Fruit fly (Drosophila melanogaster) whole organism, embryonic: Measurements from ENCODE around the gene mei-P26.
A peak's percentile ranks its signal among the peaks of the same experiment; 100 is the strongest.

Experiments
- Asciz ChIP-seq: fragments of 200-800 bp; sonication (Bioruptor generic); optimal IDR thresholded peaks from 2 replicates; lab custom pipeline; 2017; ENCODE audit warnings: missing biosample characterization, mild to moderate bottlenecking, missing genetic modification characterization, missing genetic modification reagents
- B-H1 ChIP-seq: fragments of 200-800 bp; sonication (Bioruptor generic); IDR thresholded peaks from 3 replicates; pipeline ENCODE4 v1.3.6; 2022; ENCODE audit warnings: missing biosample characterization, missing genetic modification characterization
- CG11085 ChIP-seq: fragments of 200-800 bp; sonication (Bioruptor generic); IDR thresholded peaks from 2 replicates; pipeline ENCODE4 v1.3.6; 2022; ENCODE audit warnings: missing biosample characterization, missing genetic modification characterization
- CG12236 ChIP-seq: fragments of 200-800 bp; sonication (Bioruptor generic); optimal IDR thresholded peaks from 2 replicates; lab custom pipeline; 2016; ENCODE audit warnings: missing biosample characterization, missing genetic modification characterization
- CG13424 ChIP-seq: fragments of 200-800 bp; sonication (Bioruptor generic); optimal IDR thresholded peaks from 2 replicates; lab custom pipeline; 2019; ENCODE audit warnings: missing biosample characterization, mild to moderate bottlenecking, missing genetic modification characterization, moderate library complexity
- CG13894 ChIP-seq: fragments of 200-800 bp; sonication (Bioruptor generic); optimal IDR thresholded peaks from 3 replicates; lab custom pipeline; 2018; ENCODE audit warnings: missing biosample characterization, mild to moderate bottlenecking, missing genetic modification characterization, moderate library complexity
- CG14014 ChIP-seq: fragments of 200-800 bp; sonication (Bioruptor generic); IDR thresholded peaks from 2 replicates; pipeline ENCODE4 v1.3.6; 2022; ENCODE audit warnings: missing biosample characterization, missing genetic modification characterization
- CG15011 ChIP-seq: fragments of 200-800 bp; sonication (Bioruptor generic); optimal IDR thresholded peaks from 3 replicates; lab custom pipeline; 2018; ENCODE audit warnings: missing biosample characterization, mild to moderate bottlenecking, missing genetic modification characterization
- CG15073 ChIP-seq: fragments of 200-800 bp; sonication (Bioruptor generic); optimal IDR thresholded peaks from 2 replicates; lab custom pipeline; 2016; ENCODE audit warnings: missing biosample characterization, missing genetic modification characterization
- CG15479 ChIP-seq: fragments of 200-800 bp; sonication (Bioruptor generic); optimal IDR thresholded peaks from 3 replicates; lab custom pipeline; 2019; ENCODE audit warnings: missing biosample characterization, mild to moderate bottlenecking, missing genetic modification characterization, moderate library complexity
- CG16815 ChIP-seq: fragments of 200-800 bp; sonication (Bioruptor generic); optimal IDR thresholded peaks from 3 replicates; lab custom pipeline; 2017; ENCODE audit warnings: missing biosample characterization, mild to moderate bottlenecking, missing genetic modification characterization
- CG17912 ChIP-seq: fragments of 200-800 bp; sonication (Bioruptor generic); optimal IDR thresholded peaks from 2 replicates; lab custom pipeline; 2018; ENCODE audit warnings: missing biosample characterization, mild to moderate bottlenecking, missing genetic modification characterization
- CG18262 ChIP-seq: fragments of 200-800 bp; optimal IDR thresholded peaks from 3 replicates; lab custom pipeline; 2019; ENCODE audit warnings: missing biosample characterization, mild to moderate bottlenecking, missing genetic modification characterization, moderate library complexity
- CG18619 ChIP-seq: fragments of 200-800 bp; sonication (Bioruptor generic); optimal IDR thresholded peaks from 3 replicates; lab custom pipeline; 2017; ENCODE audit warnings: missing biosample characterization, mild to moderate bottlenecking, missing genetic modification characterization
- CG2116 ChIP-seq: fragments of 200-800 bp; sonication (Bioruptor generic); optimal IDR thresholded peaks from 3 replicates; lab custom pipeline; 2018; ENCODE audit warnings: missing biosample characterization, mild to moderate bottlenecking, missing genetic modification characterization
- CG2202 ChIP-seq: fragments of 200-800 bp; sonication (Bioruptor generic); optimal IDR thresholded peaks from 2 replicates; lab custom pipeline; 2018; ENCODE audit warnings: missing biosample characterization, mild to moderate bottlenecking, missing genetic modification characterization
- CG31224 ChIP-seq: fragments of 200-800 bp; sonication (Bioruptor generic); IDR thresholded peaks from 2 replicates; pipeline ENCODE4 v1.3.6; 2022; ENCODE audit warnings: missing biosample characterization, missing genetic modification characterization
- CG4328 ChIP-seq: fragments of 200-800 bp; sonication (Bioruptor generic); optimal IDR thresholded peaks from 3 replicates; lab custom pipeline; 2017; ENCODE audit warnings: missing biosample characterization, missing genetic modification reagents, missing genetic modification characterization
- CG5245 ChIP-seq: fragments of 200-800 bp; sonication (Bioruptor generic); optimal IDR thresholded peaks from 3 replicates; lab custom pipeline; 2016; ENCODE audit warnings: missing biosample characterization, missing genetic modification characterization
- CG5953 ChIP-seq: fragments of 200-800 bp; sonication (Bioruptor generic); IDR thresholded peaks from 2 replicates; pipeline ENCODE4 v1.3.6; 2022; ENCODE audit warnings: missing biosample characterization, missing genetic modification characterization
- CG9609 ChIP-seq: fragments of 200-800 bp; sonication (Bioruptor generic); optimal IDR thresholded peaks from 3 replicates; lab custom pipeline; 2016; ENCODE audit warnings: missing biosample characterization, missing genetic modification characterization
- CG9932 ChIP-seq: fragments of 200-800 bp; sonication (Bioruptor generic); IDR thresholded peaks from 2 replicates; pipeline ENCODE4 v1.3.6; 2022; ENCODE audit warnings: missing biosample characterization, missing genetic modification characterization
- CTCF ChIP-seq: fragments of 200-800 bp; sonication (Bioruptor generic); optimal IDR thresholded peaks from 2 replicates; lab custom pipeline; 2017; ENCODE audit warnings: missing biosample characterization, mild to moderate bottlenecking, missing genetic modification characterization, moderate library complexity
- Dll ChIP-seq: fragments of 200-800 bp; sonication (Bioruptor generic); IDR thresholded peaks from 4 replicates; pipeline ENCODE4 v1.3.6; 2022; ENCODE audit warnings: missing biosample characterization, missing genetic modification characterization; ENCODE audit not compliant: partially characterized antibody
- Doc2 ChIP-seq: fragments of 200-800 bp; sonication (Bioruptor generic); IDR thresholded peaks from 2 replicates; pipeline ENCODE4 v1.3.6; 2022; ENCODE audit warnings: missing biosample characterization, missing genetic modification characterization
- HLH4C ChIP-seq: fragments of 200-800 bp; sonication (Bioruptor generic); IDR thresholded peaks from 3 replicates; pipeline ENCODE4 v1.3.6; 2022; ENCODE audit warnings: missing biosample characterization, missing genetic modification characterization; ENCODE audit not compliant: partially characterized antibody
- Kr ChIP-seq: fragments of 200-800 bp; sonication (Bioruptor generic); optimal IDR thresholded peaks from 2 replicates; lab custom pipeline; 2017; ENCODE audit warnings: missing biosample characterization, mild to moderate bottlenecking, missing genetic modification characterization
- Lhr ChIP-seq: fragments of 200-800 bp; sonication (Bioruptor generic); optimal IDR thresholded peaks from 3 replicates; lab custom pipeline; 2017; ENCODE audit warnings: mild to moderate bottlenecking, missing biosample characterization, missing genetic modification reagents, missing genetic modification characterization
- Nf-YB ChIP-seq: fragments of 200-800 bp; sonication (Bioruptor generic); optimal IDR thresholded peaks from 3 replicates; lab custom pipeline; 2019; ENCODE audit warnings: missing biosample characterization, mild to moderate bottlenecking, missing genetic modification characterization, moderate library complexity
- Opbp ChIP-seq: fragments of 200-800 bp; sonication (Bioruptor generic); IDR thresholded peaks from 3 replicates; pipeline ENCODE4 v1.3.6; 2022; ENCODE audit warnings: missing biosample characterization, missing genetic modification characterization; ENCODE audit not compliant: partially characterized antibody
- PHDP ChIP-seq: fragments of 200-800 bp; sonication (Bioruptor generic); optimal IDR thresholded peaks from 3 replicates; lab custom pipeline; 2018; ENCODE audit warnings: missing biosample characterization, mild to moderate bottlenecking, missing genetic modification characterization, moderate library complexity
- Poxn ChIP-seq: fragments of 200-800 bp; sonication (Bioruptor generic); IDR thresholded peaks from 2 replicates; pipeline ENCODE4 v1.3.6; 2022; ENCODE audit warnings: missing biosample characterization, missing genetic modification characterization
- Rfx ChIP-seq: fragments of 200-800 bp; sonication (Bioruptor generic); IDR thresholded peaks from 2 replicates; pipeline ENCODE4 v1.3.6; 2022; ENCODE audit warnings: missing biosample characterization, missing genetic modification characterization
- bowl ChIP-seq: fragments of 200-800 bp; sonication (Bioruptor generic); IDR thresholded peaks from 2 replicates; pipeline ENCODE4 v1.3.6; 2022; ENCODE audit warnings: missing biosample characterization, missing genetic modification characterization
- corto ChIP-seq: fragments of 200-800 bp; sonication (Bioruptor generic); optimal IDR thresholded peaks from 2 replicates; lab custom pipeline; 2016; ENCODE audit warnings: missing biosample characterization, mild to moderate bottlenecking, missing genetic modification characterization, moderate library complexity
- cwo ChIP-seq: fragments of 200-800 bp; sonication (Bioruptor generic); optimal IDR thresholded peaks from 3 replicates; lab custom pipeline; 2017; ENCODE audit warnings: missing biosample characterization, missing genetic modification characterization, mild to moderate bottlenecking, moderate library complexity, missing genetic modification reagents
- disco-r ChIP-seq: fragments of 200-800 bp; sonication (Bioruptor generic); optimal IDR thresholded peaks from 2 replicates; lab custom pipeline; 2016; ENCODE audit warnings: missing biosample characterization, missing genetic modification characterization
- fu2 ChIP-seq: fragments of 200-800 bp; sonication (Bioruptor generic); optimal IDR thresholded peaks from 2 replicates; lab custom pipeline; 2016; ENCODE audit warnings: missing biosample characterization, missing genetic modification characterization
- grau ChIP-seq: fragments of 200-800 bp; optimal IDR thresholded peaks from 3 replicates; lab custom pipeline; 2019; ENCODE audit warnings: missing biosample characterization, mild to moderate bottlenecking, missing genetic modification characterization, moderate library complexity
- gsb-n ChIP-seq: fragments of 200-800 bp; sonication (Bioruptor generic); optimal IDR thresholded peaks from 3 replicates; lab custom pipeline; 2018; ENCODE audit warnings: missing biosample characterization, mild to moderate bottlenecking, missing genetic modification characterization
- jumu ChIP-seq: fragments of 200-800 bp; sonication (Bioruptor generic); optimal IDR thresholded peaks from 3 replicates; lab custom pipeline; 2016; ENCODE audit warnings: missing biosample characterization, missing genetic modification characterization
- luna ChIP-seq: fragments of 200-800 bp; sonication (Bioruptor generic); optimal IDR thresholded peaks from 2 replicates; lab custom pipeline; 2016; ENCODE audit warnings: missing biosample characterization, missing genetic modification characterization
- phol ChIP-seq: fragments of 200-800 bp; sonication (Bioruptor generic); optimal IDR thresholded peaks from 3 replicates; lab custom pipeline; 2018; ENCODE audit warnings: missing biosample characterization, mild to moderate bottlenecking, missing genetic modification characterization, moderate library complexity
- row ChIP-seq: fragments of 200-800 bp; sonication (Bioruptor generic); IDR thresholded peaks from 3 replicates; pipeline ENCODE4 v1.3.6; 2022; ENCODE audit warnings: missing biosample characterization, missing genetic modification characterization
- sr ChIP-seq: fragments of 200-800 bp; sonication (Bioruptor generic); IDR thresholded peaks from 3 replicates; pipeline ENCODE4 v1.3.6; 2022; ENCODE audit warnings: missing biosample characterization, missing genetic modification characterization
- tap ChIP-seq: fragments of 200-800 bp; optimal IDR thresholded peaks from 3 replicates; lab custom pipeline; 2019; ENCODE audit warnings: missing biosample characterization, mild to moderate bottlenecking, missing genetic modification characterization, moderate library complexity
- unc-4 ChIP-seq: fragments of 200-800 bp; sonication (Bioruptor generic); IDR thresholded peaks from 2 replicates; pipeline ENCODE4 v1.3.6; 2022; ENCODE audit warnings: missing biosample characterization, missing genetic modification characterization; ENCODE audit not compliant: partially characterized antibody
- vvl ChIP-seq: fragments of 200-800 bp; sonication (Bioruptor generic); IDR thresholded peaks from 2 replicates; pipeline ENCODE4 v1.3.6; 2022; ENCODE audit warnings: missing biosample characterization, missing genetic modification characterization
- wdn ChIP-seq: fragments of 200-800 bp; sonication (Bioruptor generic); IDR thresholded peaks from 2 replicates; pipeline ENCODE4 v1.3.6; 2022; ENCODE audit warnings: missing biosample characterization, missing genetic modification characterization
- yki ChIP-seq: fragments of >200 bp; optimal IDR thresholded peaks from 3 replicates; lab custom pipeline; 2018

The mei-P26 gene

DNA sequence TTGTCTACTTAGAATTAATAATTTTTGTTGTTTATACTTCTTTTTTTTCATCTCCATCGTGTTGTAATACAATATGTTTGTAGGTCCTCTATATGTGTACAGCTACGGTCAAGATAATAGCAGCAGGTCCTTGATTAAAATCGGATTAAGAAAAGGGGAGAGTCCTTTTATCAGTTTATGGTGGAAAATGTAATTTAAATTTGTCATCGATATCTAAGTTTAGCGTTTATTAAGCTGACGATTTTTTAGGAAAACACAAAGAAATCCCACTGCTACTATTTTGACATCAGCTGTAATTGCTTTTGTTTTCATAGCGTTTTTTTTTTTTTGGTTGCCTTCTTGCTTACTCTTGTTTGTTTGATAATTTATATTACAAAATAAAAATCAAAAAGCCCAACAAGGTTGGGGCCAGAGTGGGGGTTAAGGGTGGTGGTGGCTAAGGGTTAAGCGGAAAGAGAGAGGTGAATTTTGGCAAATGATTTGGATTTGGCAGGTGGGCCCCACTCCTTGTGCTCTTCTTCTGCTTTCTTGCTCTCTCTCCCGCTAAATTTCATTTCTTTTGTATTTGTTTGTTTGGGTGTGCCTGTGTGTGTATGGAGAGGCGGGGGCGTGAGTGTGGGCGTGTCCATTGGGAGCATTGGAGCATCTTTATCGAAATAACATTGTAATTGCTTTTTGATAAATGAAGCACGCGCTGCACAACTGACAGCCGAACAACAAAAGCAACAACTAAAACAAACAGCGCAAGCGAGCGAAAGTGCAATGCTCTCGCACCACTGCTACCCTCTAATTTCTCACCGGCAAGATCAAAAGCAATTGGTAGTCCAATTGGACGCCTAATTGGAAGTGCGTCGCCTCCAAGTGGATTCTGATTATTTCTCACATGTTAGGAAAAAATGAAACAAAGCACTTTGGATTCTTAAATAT lies 42.0 kb upstream of the mei-P26 start (continued):
- TF ChIP-seq Poxn (GFP tag; lab: Robert Waterston, UW) (no peak), Rfx (peak; percentile 34; the same call in 1 of the 2 replicates), phol (peak; percentile 54), disco-r (GFP tag; lab: Kevin White, UChicago) (no peak), sr (GFP tag; lab: Robert Waterston, UW) (peak; percentile 72; the same call in 2 of the 3 replicates), CG4328 (GFP tag; lab: Kevin White, UChicago) (no peak), tap (tag; lab: Kevin White, UChicago) (no peak), CG18262 (peak; percentile 62), unc-4 (GFP tag; lab: Robert Waterston, UW) (no peak), CG5953 (GFP tag; lab: Robert Waterston, UW) (no peak), Lhr (GFP tag; lab: Kevin White, UChicago) (no peak), CG31224 (GFP tag; lab: Robert Waterston, UW) (no peak), HLH4C (GFP tag; lab: Robert Waterston, UW) (no peak), row (peak; percentile 57), CTCF (GFP tag; lab: Kevin White, UChicago) (no peak), CG12236 (no peak), CG16815 (no peak), Nf-YB (GFP tag; lab: Kevin White, UChicago) (no peak), Opbp (GFP tag; lab: Robert Waterston, UW) (no peak), Kr (no peak), CG13424 (peak; percentile 50), cwo (GFP tag; lab: Kevin White, UChicago) (peak; percentile 41), wdn (GFP tag; lab: Robert Waterston, UW) (no peak), B-H1 (GFP tag; lab: Robert Waterston, UW) (no peak), CG2116 (GFP tag; lab: Kevin White, UChicago) (peak; percentile 19), yki (lab: Kevin White, UChicago) (no peak), CG9932 (GFP tag; lab: Robert Waterston, UW) (no peak), CG11085 (GFP tag; lab: Robert Waterston, UW) (no peak), PHDP (peak; percentile 63), CG15479 (GFP tag; lab: Kevin White, UChicago) (no peak), CG5245 (no peak), CG9609 (GFP tag; lab: Kevin White, UChicago) (no peak), vvl (GFP tag; lab: Robert Waterston, UW) (peak; percentile 55), corto (GFP tag; lab: Kevin White, UChicago) (no peak), CG2202 (tag; lab: Kevin White, UChicago) (no peak), Asciz (GFP tag; lab: Kevin White, UChicago) (peak; percentile 11), fu2 (GFP tag; lab: Kevin White, UChicago) (no peak), gsb-n (tag; lab: Kevin White, UChicago) (no peak), CG14014 (GFP tag; lab: Robert Waterston, UW) (peak; percentile 47), CG15073 (GFP tag; lab: Kevin White, UChicago) (no peak), bowl (GFP tag; lab: Robert Waterston, UW) (no peak), jumu (no peak), CG17912 (GFP tag; lab: Kevin White, UChicago) (no peak), CG15011 (GFP tag; lab: Kevin White, UChicago) (peak; percentile 14), luna (GFP tag; lab: Kevin White, UChicago) (no peak), Dll (GFP tag; lab: Robert Waterston, UW) (no peak), Doc2 (no peak), CG18619 (GFP tag; lab: Kevin White, UChicago) (peak; percentile 5), CG13894 (tag; lab: Kevin White, UChicago) (no peak), grau (peak; percentile 56)
